Fruit fly (Drosophila melanogaster) whole organism, wandering third instar larva: ENCODE data around the gene sd.

Experiments
- CG32264 ChIP-seq: fragments of 200-800 bp; sonication (Bioruptor generic); optimal IDR thresholded peaks from 2 replicates; lab custom pipeline; 2016; ENCODE audit warnings: missing biosample characterization, missing genetic modification characterization
- CG9705 ChIP-seq: fragments of 200-800 bp; sonication (Bioruptor generic); optimal IDR thresholded peaks from 2 replicates; lab custom pipeline; 2018; ENCODE audit warnings: missing biosample characterization, mild to moderate bottlenecking, missing genetic modification characterization
- CrebA ChIP-seq: fragments of 200-800 bp; sonication (Bioruptor generic); optimal IDR thresholded peaks from 2 replicates; lab custom pipeline; 2016; ENCODE audit warnings: missing biosample characterization, mild to moderate bottlenecking, missing genetic modification characterization, borderline replicate concordance
- Dfd ChIP-seq: fragments of >200 bp; optimal IDR thresholded peaks from 2 replicates; lab custom pipeline; 2017; ENCODE audit warnings: missing biosample characterization, missing genetic modification characterization
- Dif ChIP-seq: fragments of 200-275, 200-300 bp; sonication (Bioruptor generic); optimal IDR thresholded peaks from 2 replicates; lab custom pipeline; 2018; ENCODE audit warnings: missing biosample characterization, missing genetic modification characterization; ENCODE audit not compliant: partially characterized antibody
- HLH106 ChIP-seq: fragments of 200-800 bp; optimal IDR thresholded peaks from 3 replicates; lab custom pipeline; 2019; ENCODE audit warnings: missing biosample characterization, mild to moderate bottlenecking, missing genetic modification characterization, moderate library complexity
- Hr78 ChIP-seq: fragments of >200 bp; optimal IDR thresholded peaks from 2 replicates; lab custom pipeline; 2017; ENCODE audit warnings: missing biosample characterization, missing genetic modification characterization
- Hr83 ChIP-seq: fragments of 200-300 bp; sonication (Bioruptor generic); optimal IDR thresholded peaks from 2 replicates; lab custom pipeline; 2016; ENCODE audit warnings: missing biosample characterization, mild to moderate bottlenecking, missing genetic modification characterization, moderate library complexity; ENCODE audit not compliant: poor library complexity, severe bottlenecking
- Jra ChIP-seq: sonication (Bioruptor generic); optimal IDR thresholded peaks from 2 replicates; lab custom pipeline; 2016; ENCODE audit warnings: missing biosample characterization, missing genetic modification characterization
- Myc ChIP-seq: fragments of >200 bp; optimal IDR thresholded peaks from 2 replicates; lab custom pipeline; 2017
- N ChIP-seq: fragments of >200 bp; optimal IDR thresholded peaks from 2 replicates; lab custom pipeline; 2018; ENCODE audit warnings: missing biosample characterization, missing external identifiers, missing genetic modification characterization
- OdsH ChIP-seq: fragments of 200-800 bp; sonication (Bioruptor generic); optimal IDR thresholded peaks from 2 replicates; lab custom pipeline; 2016; ENCODE audit warnings: missing biosample characterization, mild to moderate bottlenecking, missing genetic modification characterization
- Rel ChIP-seq, 2 experiments: fragments of 200-800 bp; sonication (Bioruptor generic) in 1 of 2; optimal IDR thresholded peaks; 2 replicates in 1 of 2; 3 replicates in 1 of 2; lab custom pipeline; 2016 to 2019; ENCODE audit warnings: mild to moderate bottlenecking in 2 of 2, missing biosample characterization in 2 of 2, missing genetic modification characterization in 2 of 2, moderate library complexity in 1 of 2
- Sp1 ChIP-seq: fragments of 200-800 bp; sonication (Bioruptor generic); optimal IDR thresholded peaks from 3 replicates; lab custom pipeline; 2019; ENCODE audit warnings: missing biosample characterization, mild to moderate bottlenecking, missing genetic modification characterization, moderate library complexity
- Vsx2 ChIP-seq: fragments of 200-300, 225-300 bp; sonication (Bioruptor generic); optimal IDR thresholded peaks from 2 replicates; lab custom pipeline; 2018; ENCODE audit warnings: missing biosample characterization, missing genetic modification characterization; ENCODE audit not compliant: partially characterized antibody
- br ChIP-seq: fragments of 200-800 bp; sonication (Bioruptor generic); optimal IDR thresholded peaks from 2 replicates; lab custom pipeline; 2016; ENCODE audit warnings: missing biosample characterization, missing genetic modification characterization
- dl ChIP-seq, 2 experiments: fragments of 175-275, 200-275 bp in 1 of 2; fragments of 200-275 bp in 1 of 2; sonication (Bioruptor generic); optimal IDR thresholded peaks; lab custom pipeline; 2018; ENCODE audit warnings: mild to moderate bottlenecking in 2 of 2, missing biosample characterization in 2 of 2, missing genetic modification characterization in 2 of 2, moderate library complexity in 2 of 2; ENCODE audit not compliant: partially characterized antibody in 2 of 2, insufficient read depth in 1 of 2
- dmrt93B ChIP-seq: fragments of 200-800 bp; sonication (Bioruptor generic); optimal IDR thresholded peaks from 2 replicates; lab custom pipeline; 2018; ENCODE audit warnings: missing biosample characterization, mild to moderate bottlenecking, missing genetic modification characterization
- foxo ChIP-seq, 2 experiments: fragments of 200-800 bp; sonication (Bioruptor generic); optimal IDR thresholded peaks; 2 replicates in 1 of 2; 3 replicates in 1 of 2; lab custom pipeline; 2016 to 2017; ENCODE audit warnings: missing biosample characterization in 2 of 2, missing genetic modification characterization in 2 of 2
- fru ChIP-seq: fragments of 200-800 bp; sonication (Bioruptor generic); optimal IDR thresholded peaks from 3 replicates; lab custom pipeline; 2016; ENCODE audit warnings: missing biosample characterization, mild to moderate bottlenecking, missing genetic modification characterization
- h ChIP-seq: fragments of 200-800 bp; sonication (Bioruptor generic); optimal IDR thresholded peaks from 3 replicates; lab custom pipeline; 2016; ENCODE audit warnings: missing biosample characterization, mild to moderate bottlenecking, missing genetic modification characterization
- jim ChIP-seq: fragments of 175-275, 200-325 bp; sonication (Bioruptor generic); optimal IDR thresholded peaks from 2 replicates; lab custom pipeline; 2016; ENCODE audit warnings: missing biosample characterization, mild to moderate bottlenecking, missing genetic modification characterization
- lola ChIP-seq: fragments of >200 bp; optimal IDR thresholded peaks from 2 replicates; lab custom pipeline; 2017; ENCODE audit warnings: missing biosample characterization, missing genetic modification characterization
- pan ChIP-seq: fragments of >200 bp; optimal IDR thresholded peaks from 2 replicates; lab custom pipeline; 2017
- rgr ChIP-seq: fragments of 200-800 bp; sonication (Bioruptor generic); optimal IDR thresholded peaks from 3 replicates; lab custom pipeline; 2016; ENCODE audit warnings: missing biosample characterization, mild to moderate bottlenecking, missing genetic modification characterization
- sage ChIP-seq: fragments of 200-800 bp; sonication (Bioruptor generic); optimal IDR thresholded peaks from 2 replicates; lab custom pipeline; 2016; ENCODE audit warnings: missing biosample characterization, mild to moderate bottlenecking, missing genetic modification characterization
- sv ChIP-seq: fragments of 200-800 bp; sonication (Bioruptor generic); optimal IDR thresholded peaks from 3 replicates; lab custom pipeline; 2016; ENCODE audit warnings: missing biosample characterization, missing genetic modification characterization
- tai ChIP-seq: sonication (Bioruptor generic); optimal IDR thresholded peaks from 2 replicates; lab custom pipeline; 2016; ENCODE audit warnings: missing biosample characterization, missing genetic modification characterization
- woc ChIP-seq: sonication (Bioruptor generic); optimal IDR thresholded peaks from 2 replicates; lab custom pipeline; 2016; ENCODE audit warnings: missing biosample characterization, mild to moderate bottlenecking, missing genetic modification characterization

Gene sd

DNA sequence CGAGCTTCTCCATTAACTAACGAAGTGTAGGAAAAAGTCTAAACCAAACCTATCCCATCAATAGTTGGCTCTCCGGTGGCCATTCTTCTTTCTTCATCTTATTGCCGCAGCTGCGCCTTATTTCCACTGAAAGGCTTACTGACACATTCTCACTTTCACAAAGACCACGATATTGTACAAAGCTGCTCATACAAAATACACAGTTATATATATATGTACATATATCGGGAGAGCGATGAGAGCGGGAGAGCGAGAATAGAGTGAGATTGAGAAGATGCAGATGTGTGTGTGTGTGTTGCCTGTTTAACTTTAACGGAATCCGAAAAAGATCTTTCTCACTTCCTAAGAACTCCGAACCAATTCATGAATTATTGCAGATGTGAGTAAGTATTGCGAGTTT lies 9.1 kb downstream of the sd start:
- TF ChIP-seq fru (GFP tag; lab: Kevin White, UChicago) (peak; percentile 20), jim (GFP tag; lab: Kevin White, UChicago) (no peak), sage (GFP tag; lab: Kevin White, UChicago) (peak; percentile 49), dl (GFP tag; optimal IDR thresholded peaks at IDR 0.05; lab: Kevin White, UChicago; ENCODE audit: insufficient read depth in 1 of 2, partially characterized antibody in 2 of 2) (peak in 1 of 2 experiments; percentile 79), dmrt93B (GFP tag; lab: Kevin White, UChicago) (no peak), Dif (GFP tag; lab: Kevin White, UChicago) (peak; percentile 72), Vsx2 (GFP tag; lab: Kevin White, UChicago) (peak; percentile 28), Jra (GFP tag; lab: Kevin White, UChicago) (no peak), Rel (GFP tag; optimal IDR thresholded peaks at IDR 0.05; lab: Kevin White, UChicago) (peak; percentile 44), Rel (tag; optimal IDR thresholded peaks at IDR 0.05; lab: Kevin White, UChicago) (no peak), N (peak; percentile 17), tai (peak; percentile 17), sv (GFP tag; lab: Kevin White, UChicago) (no peak)

- no peak for TF ChIP-seq woc (GFP tag; lab: Kevin White, UChicago)
- peak; percentile 50 for TF ChIP-seq Dfd (GFP tag; lab: Kevin White, UChicago)
Observed at dm6 chrX:15814485-15814884, 10.3 kb downstream of the sd start.

- TF ChIP-seq HLH106 (tag; lab: Kevin White, UChicago) (no peak), OdsH (no peak), Hr83 (GFP tag; lab: Kevin White, UChicago) (no peak), Jra (GFP tag; lab: Kevin White, UChicago) (no peak), sage (GFP tag; lab: Kevin White, UChicago) (no peak), Rel (GFP tag; optimal IDR thresholded peaks at IDR 0.05; lab: Kevin White, UChicago) (no peak), Rel (tag; optimal IDR thresholded peaks at IDR 0.05; lab: Kevin White, UChicago) (no peak), Sp1 (no peak), Vsx2 (GFP tag; lab: Kevin White, UChicago) (no peak)
- TF ChIP-seq, all 38 proteins: peak for 0
Observed at dm6 chrX:15816127-15816526, 12.0 kb downstream of the sd start.

dm6 chrX:15816905-15817304 lies 12.7 kb downstream of the sd start:
- TF ChIP-seq Dfd (GFP tag; lab: Kevin White, UChicago) (peak; percentile 36), N (no peak)

dm6 chrX:15817823-15818222 lies 13.7 kb downstream of the sd start:
- TF ChIP-seq jim (GFP tag; lab: Kevin White, UChicago) (no peak), lola (GFP tag; lab: Kevin White, UChicago) (no peak), Dfd (GFP tag; lab: Kevin White, UChicago) (no peak), CG32264 (no peak), CG9705 (GFP tag; lab: Kevin White, UChicago) (no peak), fru (GFP tag; lab: Kevin White, UChicago) (no peak), sage (GFP tag; lab: Kevin White, UChicago) (no peak), CrebA (GFP tag; lab: Kevin White, UChicago) (no peak), N (no peak), Myc (lab: Kevin White, UChicago) (no peak), tai (no peak), rgr (GFP tag; lab: Kevin White, UChicago) (no peak), sv (GFP tag; lab: Kevin White, UChicago) (no peak), h (GFP tag; lab: Kevin White, UChicago) (no peak), br (no peak), dl (GFP tag; optimal IDR thresholded peaks at IDR 0.05; lab: Kevin White, UChicago; ENCODE audit: insufficient read depth in 1 of 2, partially characterized antibody in 2 of 2) (no peak), Rel (GFP tag; optimal IDR thresholded peaks at IDR 0.05; lab: Kevin White, UChicago) (no peak), Rel (tag; optimal IDR thresholded peaks at IDR 0.05; lab: Kevin White, UChicago) (no peak), pan (lab: Kevin White, UChicago) (no peak)

DNA sequence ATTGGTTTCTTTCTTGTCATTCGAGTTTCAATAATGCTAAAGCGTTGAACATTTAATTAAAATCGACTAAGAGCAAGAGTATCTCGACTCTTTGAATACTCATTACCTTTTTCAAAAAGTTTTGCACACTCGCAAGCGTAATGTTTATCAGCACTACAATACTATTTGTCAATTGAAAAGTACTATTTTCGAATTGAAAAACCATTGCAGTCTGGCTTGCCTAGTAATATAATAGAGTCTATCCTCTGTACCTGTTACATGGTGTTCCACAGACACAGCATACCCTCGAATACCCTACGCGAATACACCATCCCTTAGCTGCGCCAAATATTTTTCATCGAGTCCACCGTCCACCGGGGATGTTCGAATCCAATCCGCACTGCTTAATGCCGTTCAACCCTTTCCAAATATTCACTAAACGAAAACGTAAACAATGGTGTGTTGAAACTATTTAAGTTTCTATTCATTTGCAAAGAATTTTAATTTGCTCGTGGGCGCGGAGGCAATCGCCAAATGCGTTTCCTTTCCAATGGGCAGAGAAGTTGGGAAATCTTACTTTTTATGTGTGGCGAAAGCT lies 14.5 kb downstream of the sd start:
- TF ChIP-seq woc (GFP tag; lab: Kevin White, UChicago) (peak; percentile 34), Hr78 (no peak), foxo (GFP tag; optimal IDR thresholded peaks at IDR 0.05; lab: Kevin White, UChicago) (peak in 1 of 2 experiments; percentile 20), HLH106 (tag; lab: Kevin White, UChicago) (peak; percentile 5), Rel (GFP tag; optimal IDR thresholded peaks at IDR 0.05; lab: Kevin White, UChicago) (no peak), Rel (tag; optimal IDR thresholded peaks at IDR 0.05; lab: Kevin White, UChicago) (no peak)
